Worm (Caenorhabditis elegans): Measurements from ENCODE around the gene pha-4.

ce11 chrV:20790616-20791015, 37.8 kb downstream of the pha-4 start:
- TF ChIP-seq W03F9.2 (tag; optimal IDR thresholded peaks at IDR 0.05) (no peak), dao-5 (tag; optimal IDR thresholded peaks at IDR 0.05) (no peak), him-1 (tag; optimal IDR thresholded peaks at IDR 0.05) (no peak)
